Worm (Caenorhabditis elegans) whole organism, L2 larva: ENCODE data around the gene Y38C1AA.1.
A peak's percentile ranks its signal among the peaks of the same experiment; 100 is the strongest.

Experiments used
- C34F6.9 ChIP-seq: fragments of 150-350 bp; optimal IDR thresholded peaks from 2 replicates; lab custom pipeline; 2014; ENCODE audit warnings: missing biosample characterization, missing genetic modification characterization
- F13H6.1 ChIP-seq: sonication (generic microtip); optimal IDR thresholded peaks from 2 replicates; lab custom pipeline; 2016; ENCODE audit warnings: missing genetic modification characterization, missing compliant biosample characterization
- Y55F3AM.14 ChIP-seq: fragments of 200-800 bp; sonication (Bioruptor generic); optimal IDR thresholded peaks from 2 replicates; lab custom pipeline; 2018; ENCODE audit warnings: mild to moderate bottlenecking, missing genetic modification characterization, missing compliant biosample characterization
- alr-1 ChIP-seq: fragments of 150-350 bp; optimal IDR thresholded peaks from 2 replicates; lab custom pipeline; 2014; ENCODE audit warnings: missing biosample characterization, missing genetic modification characterization
- aly-2 ChIP-seq: fragments of 150-350 bp; optimal IDR thresholded peaks from 2 replicates; lab custom pipeline; 2014; ENCODE audit warnings: missing biosample characterization, missing genetic modification characterization
- ama-1 ChIP-seq: fragments of 150-350 bp; optimal IDR thresholded peaks from 2 replicates; lab custom pipeline; 2018; ENCODE audit warnings: inconsistent platforms
- blmp-1 ChIP-seq: sonication (generic microtip); optimal IDR thresholded peaks from 2 replicates; lab custom pipeline; 2017; ENCODE audit warnings: missing genetic modification characterization, mild to moderate bottlenecking, missing compliant biosample characterization, antibody characterized with exemption, moderate library complexity; ENCODE audit not compliant: insufficient read depth
- ceh-16 ChIP-seq: fragments of 150-350 bp; optimal IDR thresholded peaks from 2 replicates; lab custom pipeline; 2014; ENCODE audit warnings: missing biosample characterization, missing genetic modification characterization
- ceh-82 ChIP-seq: fragments of 150-350 bp; optimal IDR thresholded peaks from 2 replicates; lab custom pipeline; 2014; ENCODE audit warnings: missing biosample characterization, missing genetic modification characterization
- dmd-4 ChIP-seq: sonication (generic microtip); optimal IDR thresholded peaks from 2 replicates; lab custom pipeline; 2017; ENCODE audit warnings: missing biosample characterization, missing genetic modification characterization
- egl-27 ChIP-seq: sonication (generic microtip); optimal IDR thresholded peaks from 3 replicates; lab custom pipeline; 2017; ENCODE audit warnings: missing biosample characterization, missing genetic modification reagents, missing genetic modification characterization
- fos-1 ChIP-seq: fragments of 150-350 bp; optimal IDR thresholded peaks from 2 replicates; lab custom pipeline; 2014; ENCODE audit warnings: missing biosample characterization, missing genetic modification characterization
- gmeb-1 ChIP-seq: fragments of 150-350 bp; optimal IDR thresholded peaks from 2 replicates; lab custom pipeline; 2014; ENCODE audit warnings: missing biosample characterization, missing genetic modification characterization
- lin-11 ChIP-seq: fragments of 150-350 bp; sonication (generic microtip); optimal IDR thresholded peaks from 2 replicates; lab custom pipeline; 2014; ENCODE audit warnings: missing biosample characterization, missing genetic modification characterization, inconsistent platforms, mixed read lengths
- lin-39 ChIP-seq: fragments of 150-350 bp; optimal IDR thresholded peaks from 2 replicates; lab custom pipeline; 2014; ENCODE audit warnings: missing biosample characterization, missing genetic modification reagents, missing genetic modification characterization
- lsy-2 ChIP-seq, 2 experiments: fragments of 150-350 bp in 1 of 2; sonication (generic microtip) in 1 of 2; optimal IDR thresholded peaks; 2 replicates each; lab custom pipeline; 2014 to 2017; ENCODE audit warnings: missing biosample characterization in 2 of 2, missing genetic modification characterization in 2 of 2
- mab-5 ChIP-seq: fragments of 150-350 bp; optimal IDR thresholded peaks from 2 replicates; lab custom pipeline; 2014; ENCODE audit warnings: missing biosample characterization, missing genetic modification characterization
- mdl-1 ChIP-seq, 2 experiments: fragments of 150-350 bp in 1 of 2; sonication (generic microtip) in 1 of 2; optimal IDR thresholded peaks; 2 replicates each; lab custom pipeline; 2017; ENCODE audit warnings: missing biosample characterization in 2 of 2, missing genetic modification characterization in 2 of 2
- nhr-11 ChIP-seq: fragments of 150-350 bp; optimal IDR thresholded peaks from 2 replicates; lab custom pipeline; 2014; ENCODE audit warnings: missing biosample characterization, missing genetic modification characterization
- nhr-12 ChIP-seq: fragments of 150-350 bp; optimal IDR thresholded peaks from 2 replicates; lab custom pipeline; 2014; ENCODE audit warnings: missing biosample characterization, missing genetic modification characterization
- nhr-21 ChIP-seq: fragments of 150-350 bp; optimal IDR thresholded peaks from 2 replicates; lab custom pipeline; 2014; ENCODE audit warnings: missing biosample characterization, missing genetic modification characterization
- nhr-23 ChIP-seq: fragments of 150-350 bp; optimal IDR thresholded peaks from 2 replicates; lab custom pipeline; 2014; ENCODE audit warnings: missing biosample characterization, missing genetic modification reagents, missing genetic modification characterization
- nhr-237 ChIP-seq: fragments of 150-350 bp; optimal IDR thresholded peaks from 2 replicates; lab custom pipeline; 2014; ENCODE audit warnings: missing biosample characterization, missing genetic modification characterization
- nhr-25 ChIP-seq: fragments of 150-350 bp; sonication (generic microtip); optimal IDR thresholded peaks from 3 replicates; lab custom pipeline; 2014; ENCODE audit warnings: missing biosample characterization, missing genetic modification characterization
- nhr-77 ChIP-seq: fragments of 150-350 bp; optimal IDR thresholded peaks from 2 replicates; lab custom pipeline; 2014; ENCODE audit warnings: missing biosample characterization, missing genetic modification characterization
- peb-1 ChIP-seq: fragments of 150-350 bp; optimal IDR thresholded peaks from 2 replicates; lab custom pipeline; 2014; ENCODE audit warnings: missing biosample characterization, missing genetic modification characterization
- skn-1 ChIP-seq: sonication (generic microtip); optimal IDR thresholded peaks from 2 replicates; lab custom pipeline; 2017; ENCODE audit warnings: missing biosample characterization, missing genetic modification characterization
- sma-3 ChIP-seq: sonication (generic microtip); optimal IDR thresholded peaks from 2 replicates; lab custom pipeline; 2016; ENCODE audit warnings: missing genetic modification reagents, missing genetic modification characterization, missing compliant biosample characterization
- sma-9 ChIP-seq, 2 experiments: fragments of 150-350 bp in 1 of 2; sonication (generic microtip) in 1 of 2; optimal IDR thresholded peaks; 2 replicates each; lab custom pipeline; 2014 to 2016; ENCODE audit warnings: missing genetic modification characterization in 2 of 2, mild to moderate bottlenecking in 1 of 2, missing biosample characterization in 1 of 2, missing compliant biosample characterization in 1 of 2, missing genetic modification reagents in 1 of 2, moderate library complexity in 1 of 2
- snpc-4 ChIP-seq: fragments of 150-350 bp; optimal IDR thresholded peaks from 2 replicates; lab custom pipeline; 2014; ENCODE audit warnings: missing biosample characterization, missing genetic modification characterization
- unc-39 ChIP-seq: fragments of 150-350 bp; optimal IDR thresholded peaks from 2 replicates; lab custom pipeline; 2014; ENCODE audit warnings: missing biosample characterization, missing genetic modification characterization
- zag-1 ChIP-seq: fragments of 150-350 bp; optimal IDR thresholded peaks from 2 replicates; lab custom pipeline; 2014; ENCODE audit warnings: missing biosample characterization, missing genetic modification characterization
- ztf-1 ChIP-seq: fragments of 200-800 bp; sonication (Bioruptor generic); conservative IDR thresholded peaks from 2 replicates; pipeline ENCODE4 v1.3.6; 2022; ENCODE audit warnings: missing genetic modification characterization, missing compliant biosample characterization
- ztf-11 ChIP-seq: sonication (generic microtip); optimal IDR thresholded peaks from 2 replicates; lab custom pipeline; 2017; ENCODE audit warnings: missing biosample characterization, missing genetic modification characterization
- ztf-4 ChIP-seq: fragments of 150-350 bp; optimal IDR thresholded peaks from 2 replicates; lab custom pipeline; 2014; ENCODE audit warnings: missing biosample characterization, missing genetic modification characterization

Gene Y38C1AA.1

DNA sequence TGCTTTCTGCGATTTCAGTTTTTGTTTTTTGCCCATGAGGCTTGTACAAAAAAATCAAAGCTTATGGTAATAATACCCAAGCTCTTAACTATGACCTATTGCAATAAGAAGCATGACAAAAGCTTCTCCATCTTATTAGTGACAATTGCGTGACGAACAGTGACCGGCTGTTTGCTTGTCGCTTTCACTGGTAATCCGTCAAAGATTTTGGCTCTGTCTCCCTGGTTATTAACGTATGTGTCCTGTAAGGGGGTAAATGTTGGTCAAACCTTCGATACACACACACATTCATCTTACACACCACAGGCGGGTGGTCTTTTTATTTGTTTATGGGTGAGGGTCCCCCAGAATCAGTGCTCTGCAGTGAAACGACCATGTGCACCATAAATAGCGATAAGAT lies 33.9 kb upstream of the Y38C1AA.1 start:
- TF ChIP-seq nhr-237 (tag; lab: Kevin White, UChicago) = no peak
- no peak for TF ChIP-seq nhr-77
- TF ChIP-seq snpc-4 = no peak
- TF ChIP-seq zag-1 (tag; lab: Kevin White, UChicago) = no peak
- TF ChIP-seq nhr-25 (tag; lab: Kevin White, UChicago) = no peak
- TF ChIP-seq mdl-1 (tag; optimal IDR thresholded peaks at IDR 0.05; lab: Kevin White, UChicago) = no peak
- TF ChIP-seq fos-1 = no peak
- TF ChIP-seq lsy-2 (tag; optimal IDR thresholded peaks at IDR 0.05; lab: Kevin White, UChicago) = no peak
- no peak for TF ChIP-seq aly-2 (tag; lab: Kevin White, UChicago)
- TF ChIP-seq mab-5 (tag; lab: Kevin White, UChicago) = no peak
- no peak for TF ChIP-seq blmp-1 (tag; lab: Kevin White, UChicago)
- TF ChIP-seq peb-1 (tag; lab: Kevin White, UChicago) = no peak
- TF ChIP-seq ama-1 = no peak
- TF ChIP-seq ztf-11 = no peak
- no peak for TF ChIP-seq ztf-1 (GFP tag; lab: Robert Waterston, UW)
- no peak for TF ChIP-seq nhr-12 (tag; lab: Kevin White, UChicago)
- TF ChIP-seq ceh-82 (tag; lab: Kevin White, UChicago) = no peak
- TF ChIP-seq sma-9 (GFP tag; optimal IDR thresholded peaks at IDR 0.05; lab: Kevin White, UChicago) = no peak
- TF ChIP-seq sma-9 (tag; optimal IDR thresholded peaks at IDR 0.05; lab: Kevin White, UChicago) = no peak
- no peak for TF ChIP-seq nhr-23 (tag; lab: Kevin White, UChicago)

DNA sequence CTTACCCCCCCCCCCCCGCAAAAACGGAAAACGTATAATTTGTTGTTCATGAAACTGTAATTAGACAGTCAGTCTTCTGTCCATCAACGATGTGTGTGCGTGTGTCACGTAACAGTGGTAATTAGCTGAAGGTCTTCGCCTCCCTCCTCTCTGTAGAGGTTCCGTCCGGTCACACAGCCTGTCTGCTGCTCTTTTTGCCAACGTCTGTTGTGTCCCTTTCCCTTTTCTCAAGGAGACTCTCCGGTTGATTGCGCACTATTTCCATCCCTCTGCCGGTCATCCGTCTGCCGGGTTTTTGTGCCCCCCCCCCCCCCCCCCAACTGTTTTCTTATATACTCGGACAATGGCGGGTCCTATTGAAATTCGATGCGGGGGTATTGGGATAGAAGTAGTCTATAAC lies 32.3 kb upstream of the Y38C1AA.1 start:
- no peak for TF ChIP-seq nhr-21 (tag; lab: Kevin White, UChicago)
- TF ChIP-seq nhr-25 (tag; lab: Kevin White, UChicago) = peak; percentile 49

DNA sequence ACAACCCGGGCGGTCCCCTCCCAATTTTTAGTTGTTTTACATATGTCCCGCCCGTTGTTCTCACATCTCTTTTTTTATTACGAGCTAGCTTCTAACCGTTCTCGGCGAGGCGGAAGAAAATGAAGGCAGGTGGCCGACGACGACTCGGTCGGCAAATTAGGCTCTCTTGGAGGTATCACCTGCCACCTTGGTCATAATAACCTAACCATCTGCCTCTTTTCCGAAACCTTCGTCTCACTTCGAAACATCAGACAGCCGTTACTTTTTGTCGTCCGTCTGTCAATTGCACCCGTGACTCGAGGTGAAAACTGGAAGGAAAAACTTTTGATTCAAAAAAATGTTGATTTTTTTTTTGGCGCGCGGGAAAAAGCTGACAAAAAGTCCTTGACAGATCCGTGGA lies 30.5 kb upstream of the Y38C1AA.1 start:
- TF ChIP-seq zag-1 (tag; lab: Kevin White, UChicago) (no peak), gmeb-1 (tag; lab: Kevin White, UChicago) (no peak), Y55F3AM.14 (GFP tag; lab: Kevin White, UChicago) (no peak), nhr-21 (tag; lab: Kevin White, UChicago) (no peak), nhr-25 (tag; lab: Kevin White, UChicago) (no peak)

DNA sequence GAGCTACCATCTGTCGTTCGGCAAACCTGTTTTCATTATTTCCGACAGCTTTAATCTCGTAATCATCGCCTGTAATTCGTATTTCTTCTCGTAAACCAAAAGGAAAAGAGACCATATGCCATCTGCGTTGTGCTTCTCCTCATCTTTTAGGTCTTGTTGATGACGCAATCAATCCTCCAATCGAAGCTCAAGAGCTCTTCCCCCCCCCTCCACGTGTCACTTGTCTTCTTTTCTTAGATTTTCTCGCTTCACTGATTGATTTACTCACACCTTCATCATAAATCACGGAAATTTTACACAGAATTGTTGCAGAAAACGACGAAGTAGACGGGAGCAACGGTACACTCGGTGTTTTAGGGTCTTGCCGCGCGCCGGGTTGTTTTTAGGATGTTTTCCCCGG lies 29.3 kb upstream of the Y38C1AA.1 start, which contains the start of gene tcl-2:
Gene tcl-2, plus strand, starts transcription at position 388 of the 400 bp plus-strand sequence.
- TF ChIP-seq nhr-21 (tag; lab: Kevin White, UChicago) (no peak), mdl-1 (tag; optimal IDR thresholded peaks at IDR 0.05; lab: Kevin White, UChicago) (no peak), dmd-4 (tag; lab: Kevin White, UChicago) (no peak), skn-1 (tag; lab: Kevin White, UChicago) (no peak), nhr-23 (tag; lab: Kevin White, UChicago) (no peak), nhr-237 (tag; lab: Kevin White, UChicago) (no peak), alr-1 (tag; lab: Kevin White, UChicago) (no peak), ztf-4 (no peak), F13H6.1 (tag; lab: Kevin White, UChicago) (no peak), ceh-82 (tag; lab: Kevin White, UChicago) (no peak), lin-11 (tag; lab: Kevin White, UChicago) (no peak), egl-27 (tag; lab: Kevin White, UChicago) (no peak), ztf-1 (GFP tag; lab: Robert Waterston, UW) (no peak), unc-39 (no peak), nhr-11 (no peak)

DNA sequence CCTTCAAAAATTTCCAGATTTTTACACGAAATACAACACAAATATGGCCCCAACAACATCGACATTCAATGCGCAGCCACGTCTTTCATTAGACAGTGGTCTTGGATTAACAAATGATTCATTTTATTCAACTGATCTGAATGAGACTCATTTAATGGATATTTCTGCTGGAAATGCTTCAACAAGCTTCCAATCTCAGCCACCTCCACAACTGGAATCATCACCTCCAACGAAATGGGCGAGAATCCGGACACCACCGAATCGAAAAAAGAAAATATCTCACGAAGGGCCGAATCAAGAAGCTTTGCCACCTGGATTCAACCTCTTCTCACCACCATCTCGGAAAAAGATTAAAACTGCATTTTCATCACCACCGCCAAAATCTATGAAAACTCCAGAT lies 28.3 kb upstream of the Y38C1AA.1 start:
- no peak for TF ChIP-seq ceh-16 (tag; lab: Kevin White, UChicago)
- TF ChIP-seq unc-39 = no peak
- no peak for TF ChIP-seq C34F6.9 (tag; lab: Kevin White, UChicago)
- TF ChIP-seq ceh-82 (tag; lab: Kevin White, UChicago) = no peak
- no peak for TF ChIP-seq sma-3 (GFP tag; lab: Kevin White, UChicago)
- no peak for TF ChIP-seq egl-27 (tag; lab: Kevin White, UChicago)
- no peak for TF ChIP-seq ama-1
- no peak for TF ChIP-seq Y55F3AM.14 (GFP tag; lab: Kevin White, UChicago)
- no peak for TF ChIP-seq lsy-2 (tag; optimal IDR thresholded peaks at IDR 0.05; lab: Kevin White, UChicago)
- no peak for TF ChIP-seq lin-39
- TF ChIP-seq F13H6.1 (tag; lab: Kevin White, UChicago) = no peak
- no peak for TF ChIP-seq peb-1 (tag; lab: Kevin White, UChicago)
